Fruit fly (Drosophila melanogaster) whole organism, embryonic: ENCODE measurements around the gene CG33111.

Source experiments
- Ada2b ChIP-seq: fragments of 200-800 bp; sonication (Bioruptor generic); IDR thresholded peaks from 2 replicates; pipeline ENCODE4 v1.3.6; 2022; ENCODE audit warnings: missing biosample characterization, missing genetic modification characterization
- CG10366 ChIP-seq: fragments of 200-800 bp; sonication (Bioruptor generic); IDR thresholded peaks from 2 replicates; pipeline ENCODE4 v1.3.6; 2022; ENCODE audit warnings: missing biosample characterization, missing genetic modification characterization
- CG10959 ChIP-seq: fragments of 200-800 bp; sonication (Bioruptor generic); IDR thresholded peaks from 2 replicates; pipeline ENCODE4 v1.3.6; 2022; ENCODE audit warnings: missing biosample characterization, missing genetic modification characterization
- CG12219 ChIP-seq: fragments of 200-800 bp; sonication (Bioruptor generic); optimal IDR thresholded peaks from 3 replicates; lab custom pipeline; 2018; ENCODE audit warnings: missing biosample characterization, mild to moderate bottlenecking, missing genetic modification characterization
- CG13287 ChIP-seq: fragments of 200-800 bp; sonication (Bioruptor generic); IDR thresholded peaks from 2 replicates; pipeline ENCODE4 v1.3.6; 2022; ENCODE audit warnings: missing biosample characterization, missing genetic modification characterization; ENCODE audit not compliant: partially characterized antibody
- CG13624 ChIP-seq: fragments of 200-800 bp; sonication (Bioruptor generic); optimal IDR thresholded peaks from 2 replicates; lab custom pipeline; 2016; ENCODE audit warnings: missing biosample characterization, missing genetic modification characterization
- CG14441 ChIP-seq: fragments of 200-800 bp; sonication (Bioruptor generic); IDR thresholded peaks from 2 replicates; pipeline ENCODE4 v1.3.6; 2022; ENCODE audit warnings: missing biosample characterization, missing genetic modification characterization
- CG14860 ChIP-seq: fragments of 200-800 bp; sonication (Bioruptor generic); IDR thresholded peaks from 3 replicates; pipeline ENCODE4 v1.3.6; 2022; ENCODE audit warnings: missing biosample characterization, missing genetic modification characterization; ENCODE audit not compliant: partially characterized antibody
- CG17568 ChIP-seq: fragments of 200-800 bp; sonication (Bioruptor generic); optimal IDR thresholded peaks from 2 replicates; lab custom pipeline; 2018; ENCODE audit warnings: missing biosample characterization, mild to moderate bottlenecking, missing genetic modification characterization, moderate library complexity
- CG17612 ChIP-seq: fragments of 200-800 bp; sonication (Bioruptor generic); IDR thresholded peaks from 2 replicates; pipeline ENCODE4 v1.3.6; 2022; ENCODE audit warnings: missing biosample characterization, missing genetic modification characterization
- CG17912 ChIP-seq: fragments of 200-800 bp; sonication (Bioruptor generic); optimal IDR thresholded peaks from 2 replicates; lab custom pipeline; 2018; ENCODE audit warnings: missing biosample characterization, mild to moderate bottlenecking, missing genetic modification characterization
- CG2889 ChIP-seq: fragments of 200-800 bp; sonication (Bioruptor generic); IDR thresholded peaks from 3 replicates; pipeline ENCODE4 v1.3.6; 2022; ENCODE audit warnings: missing biosample characterization, missing genetic modification characterization
- CG31388 ChIP-seq: fragments of 200-800 bp; sonication (Bioruptor generic); optimal IDR thresholded peaks from 2 replicates; lab custom pipeline; 2016; ENCODE audit warnings: missing biosample characterization, missing genetic modification characterization
- CG3163 ChIP-seq: fragments of 200-800 bp; sonication (Bioruptor generic); optimal IDR thresholded peaks from 3 replicates; lab custom pipeline; 2016; ENCODE audit warnings: missing biosample characterization, missing genetic modification characterization
- CG34376 ChIP-seq: fragments of 200-800 bp; sonication (Bioruptor generic); optimal IDR thresholded peaks from 2 replicates; lab custom pipeline; 2018; ENCODE audit warnings: missing biosample characterization, mild to moderate bottlenecking, missing genetic modification characterization
- CG43689 ChIP-seq: fragments of 200-800 bp; sonication (Bioruptor generic); IDR thresholded peaks from 2 replicates; pipeline ENCODE4 v1.3.6; 2022; ENCODE audit warnings: missing biosample characterization, missing genetic modification characterization
- CG6272 ChIP-seq: fragments of 200-800 bp; sonication (Bioruptor generic); IDR thresholded peaks from 2 replicates; pipeline ENCODE4 v1.3.6; 2022; ENCODE audit warnings: missing biosample characterization, missing genetic modification characterization
- CG6813 ChIP-seq: fragments of 200-800 bp; sonication (Bioruptor generic); optimal IDR thresholded peaks from 2 replicates; lab custom pipeline; 2017; ENCODE audit warnings: missing biosample characterization, missing genetic modification characterization, mild to moderate bottlenecking, moderate library complexity, missing genetic modification reagents
- CG7928 ChIP-seq: fragments of 200-800 bp; sonication (Bioruptor generic); optimal IDR thresholded peaks from 2 replicates; lab custom pipeline; 2017; ENCODE audit warnings: missing biosample characterization, mild to moderate bottlenecking, missing genetic modification characterization
- CG8944 ChIP-seq: fragments of 200-800 bp; sonication (Bioruptor generic); optimal IDR thresholded peaks from 3 replicates; lab custom pipeline; 2016; ENCODE audit warnings: missing biosample characterization, missing genetic modification characterization
- CG9609 ChIP-seq: fragments of 200-800 bp; sonication (Bioruptor generic); optimal IDR thresholded peaks from 3 replicates; lab custom pipeline; 2016; ENCODE audit warnings: missing biosample characterization, missing genetic modification characterization
- Dfd ChIP-seq, 2 experiments: fragments of >200 bp; optimal IDR thresholded peaks; 2 replicates each; lab custom pipeline; 2017; ENCODE audit warnings: missing biosample characterization in 2 of 2, missing genetic modification characterization in 2 of 2
- Fer2 ChIP-seq: fragments of 200-800 bp; sonication (Bioruptor generic); optimal IDR thresholded peaks from 2 replicates; lab custom pipeline; 2018; ENCODE audit warnings: missing biosample characterization, mild to moderate bottlenecking, missing genetic modification characterization, moderate library complexity
- Hand ChIP-seq: fragments of 200-800 bp; sonication (Bioruptor generic); optimal IDR thresholded peaks from 2 replicates; lab custom pipeline; 2017; ENCODE audit warnings: mild to moderate bottlenecking, missing biosample characterization, missing genetic modification reagents, missing genetic modification characterization
- Hey ChIP-seq: fragments of 200-800 bp; sonication (Bioruptor generic); optimal IDR thresholded peaks from 3 replicates; lab custom pipeline; 2018; ENCODE audit warnings: missing biosample characterization, mild to moderate bottlenecking, missing genetic modification characterization
- HmgZ ChIP-seq: fragments of 200-800 bp; sonication (Bioruptor generic); optimal IDR thresholded peaks from 2 replicates; lab custom pipeline; 2018; ENCODE audit warnings: missing biosample characterization, mild to moderate bottlenecking, missing genetic modification characterization
- Hr3 ChIP-seq: fragments of 200-800 bp; sonication (Bioruptor generic); optimal IDR thresholded peaks from 3 replicates; lab custom pipeline; 2016; ENCODE audit warnings: missing biosample characterization, missing genetic modification characterization
- Med ChIP-seq: fragments of 200-800 bp; sonication (Bioruptor generic); peaks from one replicate; lab custom pipeline; 2016; ENCODE audit warnings: missing biosample characterization, missing genetic modification characterization, mild to moderate bottlenecking, inconsistent platforms, moderate library complexity
- NC2α ChIP-seq: fragments of 200-800 bp; sonication (Bioruptor generic); optimal IDR thresholded peaks from 2 replicates; lab custom pipeline; 2016; ENCODE audit warnings: missing biosample characterization, missing genetic modification characterization
- Neu2 ChIP-seq: fragments of 200-800 bp; sonication (Bioruptor generic); optimal IDR thresholded peaks from 3 replicates; lab custom pipeline; 2016; ENCODE audit warnings: missing biosample characterization, missing genetic modification characterization, borderline replicate concordance
- Ptx1 ChIP-seq: fragments of 200-800 bp; sonication (Bioruptor generic); IDR thresholded peaks from 2 replicates; pipeline ENCODE4 v1.3.6; 2022; ENCODE audit warnings: missing biosample characterization, missing genetic modification characterization
- Stat92E ChIP-seq, 3 experiments: fragments of >200 bp in 2 of 3; fragments of 200-800 bp in 1 of 3; sonication (Bioruptor generic) in 1 of 3; optimal IDR thresholded peaks; 2 replicates each; lab custom pipeline; 2017 to 2019; ENCODE audit warnings: missing biosample characterization in 3 of 3, missing genetic modification characterization in 3 of 3, mild to moderate bottlenecking in 1 of 3, moderate library complexity in 1 of 3
- TFAM ChIP-seq: fragments of 200-800 bp; sonication (Bioruptor generic); optimal IDR thresholded peaks from 2 replicates; lab custom pipeline; 2017; ENCODE audit warnings: missing biosample characterization, missing genetic modification characterization, inconsistent platforms
- amos ChIP-seq: fragments of 200-800 bp; sonication (Bioruptor generic); IDR thresholded peaks from 2 replicates; pipeline ENCODE4 v1.3.6; 2022; ENCODE audit warnings: missing biosample characterization, missing genetic modification characterization; ENCODE audit not compliant: partially characterized antibody
- cas ChIP-seq: fragments of 200-800 bp; sonication (Bioruptor generic); IDR thresholded peaks from 2 replicates; pipeline ENCODE4 v1.3.6; 2022; ENCODE audit warnings: missing biosample characterization, missing genetic modification characterization
- chm ChIP-seq: fragments of 200-800 bp; sonication (Bioruptor generic); IDR thresholded peaks from 2 replicates; pipeline ENCODE4 v1.3.6; 2022; ENCODE audit warnings: missing biosample characterization, missing genetic modification characterization
- cwo ChIP-seq: fragments of 200-800 bp; sonication (Bioruptor generic); optimal IDR thresholded peaks from 3 replicates; lab custom pipeline; 2017; ENCODE audit warnings: missing biosample characterization, missing genetic modification characterization, mild to moderate bottlenecking, moderate library complexity, missing genetic modification reagents
- dmrt99B ChIP-seq: fragments of 200-800 bp; sonication (Bioruptor generic); optimal IDR thresholded peaks from 2 replicates; lab custom pipeline; 2018; ENCODE audit warnings: missing biosample characterization, mild to moderate bottlenecking, missing genetic modification characterization, moderate library complexity
- dpn ChIP-seq, 2 experiments: fragments of 200-800 bp; sonication (Bioruptor generic); optimal IDR thresholded peaks; 3 replicates each; lab custom pipeline; 2016; ENCODE audit warnings: missing biosample characterization in 2 of 2, missing genetic modification characterization in 2 of 2
- exex ChIP-seq: fragments of 200-800 bp; sonication (Bioruptor generic); optimal IDR thresholded peaks from 4 replicates; lab custom pipeline; 2018; ENCODE audit warnings: missing biosample characterization, mild to moderate bottlenecking, missing genetic modification characterization, moderate library complexity
- hb ChIP-seq: fragments of 200-800 bp; sonication (Bioruptor generic); IDR thresholded peaks from 3 replicates; pipeline ENCODE4 v1.3.6; 2022; ENCODE audit warnings: missing biosample characterization, missing genetic modification characterization; ENCODE audit not compliant: partially characterized antibody
- ind ChIP-seq: fragments of 200-800 bp; sonication (Bioruptor generic); optimal IDR thresholded peaks from 3 replicates; lab custom pipeline; 2016; ENCODE audit warnings: missing biosample characterization, missing genetic modification characterization
- ken ChIP-seq: fragments of 200-800 bp; sonication (Bioruptor generic); IDR thresholded peaks from 3 replicates; pipeline ENCODE4 v1.3.6; 2022; ENCODE audit warnings: missing biosample characterization, missing genetic modification characterization
- maf-S ChIP-seq: fragments of 200-800 bp; sonication (Bioruptor generic); optimal IDR thresholded peaks from 2 replicates; lab custom pipeline; 2016; ENCODE audit warnings: missing biosample characterization, missing genetic modification characterization
- p53 ChIP-seq: fragments of 200-800 bp; sonication (Bioruptor generic); optimal IDR thresholded peaks from 2 replicates; lab custom pipeline; 2016; ENCODE audit warnings: missing biosample characterization, missing genetic modification characterization
- pan ChIP-seq, 4 experiments: fragments of >200 bp in 3 of 4; fragments of 200-800 bp in 1 of 4; sonication (Bioruptor generic) in 1 of 4; optimal IDR thresholded peaks in 3 of 4; IDR thresholded peaks in 1 of 4; 2 replicates each; pipeline versions ENCODE4 v1.3.6 to Lab custom; 2017 to 2022; ENCODE audit warnings: missing biosample characterization in 2 of 4, missing genetic modification characterization in 2 of 4, mixed read lengths in 1 of 4
- toy ChIP-seq: fragments of 200-800 bp; sonication (Bioruptor generic); IDR thresholded peaks from 2 replicates; pipeline ENCODE4 v1.3.6; 2022; ENCODE audit warnings: missing biosample characterization, missing genetic modification characterization
- wek ChIP-seq: fragments of 200-800 bp; sonication (Bioruptor generic); optimal IDR thresholded peaks from 3 replicates; lab custom pipeline; 2018; ENCODE audit warnings: missing biosample characterization, mild to moderate bottlenecking, missing genetic modification characterization, moderate library complexity

CG33111 gene

dm6 chr3R:23773610-23774364 is 45.2 kb downstream of the CG33111 start, which contains the start of gene CG10208 (continued):
- TF ChIP-seq amos (GFP tag; lab: Robert Waterston, UW), result peak; percentile 28; the same call in 1 of the 2 replicates
- TF ChIP-seq p53 (GFP tag; lab: Kevin White, UChicago), result no peak
- TF ChIP-seq CG10366 (GFP tag; lab: Robert Waterston, UW), result no peak
- TF ChIP-seq Stat92E (GFP tag; optimal IDR thresholded peaks at IDR 0.05; lab: Kevin White, UChicago), result no peak
- TF ChIP-seq CG13624 (GFP tag; lab: Kevin White, UChicago), result no peak
- TF ChIP-seq ken (GFP tag; lab: Robert Waterston, UW), result no peak
- TF ChIP-seq cwo, result peak; percentile 73
- TF ChIP-seq Dfd (GFP tag; optimal IDR thresholded peaks at IDR 0.05; lab: Kevin White, UChicago), result no peak
- no peak for TF ChIP-seq CG8944
- no peak for TF ChIP-seq CG7928 (GFP tag; lab: Kevin White, UChicago)
- TF ChIP-seq CG34376 (GFP tag; lab: Kevin White, UChicago), result peak; percentile 26
- TF ChIP-seq Hey (tag; lab: Kevin White, UChicago), result peak; percentile 86
- no peak for TF ChIP-seq NC2α
- no peak for TF ChIP-seq Ada2b
- TF ChIP-seq CG43689 (GFP tag; lab: Robert Waterston, UW), result no peak
- TF ChIP-seq CG3163 (GFP tag; lab: Kevin White, UChicago), result no peak
- no peak for TF ChIP-seq toy (GFP tag; lab: Robert Waterston, UW)
- no peak for TF ChIP-seq dpn (GFP tag; optimal IDR thresholded peaks at IDR 0.05; lab: Kevin White, UChicago)
- no peak for TF ChIP-seq maf-S (GFP tag; lab: Kevin White, UChicago)
- TF ChIP-seq cas, result no peak
- no peak for TF ChIP-seq CG12219 (GFP tag; lab: Kevin White, UChicago)
- TF ChIP-seq HmgZ (tag; lab: Kevin White, UChicago), result peak; percentile 3
- TF ChIP-seq CG13287 (GFP tag; lab: Robert Waterston, UW), result peak; percentile 30; the same call in 1 of the 2 replicates
- TF ChIP-seq Med (GFP tag; lab: Kevin White, UChicago), result peak; percentile 54
- TF ChIP-seq exex (tag; lab: Kevin White, UChicago), result peak; percentile 22
- TF ChIP-seq CG17912 (GFP tag; lab: Kevin White, UChicago), result no peak
- 0 out of 2 replicates have a peak, but pooled peaks have one; percentile 7 for TF ChIP-seq chm (GFP tag; lab: Robert Waterston, UW)
- no peak for TF ChIP-seq Hand (GFP tag; lab: Kevin White, UChicago)
- TF ChIP-seq dmrt99B, result no peak

dm6 chr3R:23772808-23773207 is 46.2 kb downstream of the CG33111 start, which contains the start of gene tst:
TSS of gene tst (minus strand) at chr3R:23772859.
- TF ChIP-seq CG2889 (GFP tag; lab: Robert Waterston, UW) (peak; percentile 93), ind (GFP tag; lab: Kevin White, UChicago) (peak; percentile 94), CG10959 (GFP tag; lab: Robert Waterston, UW) (peak; percentile 95), CG7928 (GFP tag; lab: Kevin White, UChicago) (peak; percentile 62), TFAM (no peak), pan (optimal IDR thresholded peaks at IDR 0.05; lab: Kevin White, UChicago) (no peak), pan (GFP tag; optimal IDR thresholded peaks at IDR 0.05 in 1 of 2, IDR thresholded peaks at IDR 0.05 in 1 of 2) (peak in 1 of 2 experiments; percentile 97), CG14860 (no peak), CG6813 (peak; percentile 77), wek (no peak), hb (GFP tag; lab: Robert Waterston, UW) (no peak), Ptx1 (GFP tag; lab: Robert Waterston, UW) (peak; percentile 99), Neu2 (no peak), cwo (peak; percentile 79), Hr3 (GFP tag; lab: Kevin White, UChicago) (peak; percentile 95), CG17568 (no peak), CG14441 (peak; percentile 98), Fer2 (peak; percentile 80), CG6272 (GFP tag; lab: Robert Waterston, UW) (peak; percentile 99), CG17612 (peak; percentile 93), Hand (GFP tag; lab: Kevin White, UChicago) (peak; percentile 8), CG31388 (GFP tag; lab: Kevin White, UChicago) (peak; percentile 59), CG9609 (peak; percentile 7)
